Worm (Caenorhabditis elegans): ENCODE data around the gene F07C3.16.
A peak's percentile ranks its signal among the peaks of the same experiment; 100 is the strongest.

The F07C3.16 gene

DNA sequence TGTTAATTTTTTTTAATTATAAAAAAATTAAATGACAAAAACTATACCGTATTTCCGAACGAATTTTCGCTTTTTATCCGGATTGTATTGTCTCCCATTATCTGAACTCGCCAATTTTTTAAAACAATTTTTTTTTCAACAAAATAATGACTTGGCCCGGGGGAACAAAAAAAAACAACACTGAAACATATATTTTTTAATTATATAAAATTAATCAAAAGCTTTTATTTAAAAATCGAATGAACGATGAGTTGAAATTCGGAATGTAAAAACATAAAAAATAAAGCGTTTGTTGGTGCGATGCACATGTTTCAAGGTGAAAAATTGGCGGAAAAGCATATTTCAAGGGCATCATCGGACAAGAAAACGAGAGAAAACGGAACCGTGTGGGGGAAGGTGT is 43.8 kb downstream of the F07C3.16 start, which contains the start of gene mdt-27:
Gene mdt-27 (minus strand): TSS at position 101 of the 400 bp plus-strand sequence.
- no peak for TF ChIP-seq flt-1 (GFP tag; IDR thresholded peaks at IDR 0.05)
- no peak for TF ChIP-seq T22C8.4 (GFP tag; IDR thresholded peaks at IDR 0.05)
- TF ChIP-seq ref-1 (GFP tag; conservative IDR thresholded peaks at IDR 0.05) = no peak
- TF ChIP-seq med-1 (GFP tag; optimal IDR thresholded peaks at IDR 0.05; ENCODE audit: insufficient read depth) = no peak
- no peak for TF ChIP-seq ztf-23 (GFP tag; IDR thresholded peaks at IDR 0.05)
- no peak for TF ChIP-seq tab-1 (GFP tag; IDR thresholded peaks at IDR 0.05)
- no peak for TF ChIP-seq cog-1 (tag; optimal IDR thresholded peaks at IDR 0.05)
- no peak for TF ChIP-seq klf-2 (GFP tag; conservative IDR thresholded peaks at IDR 0.05)
- no peak for TF ChIP-seq ztf-29 (GFP tag; IDR thresholded peaks at IDR 0.05)

DNA sequence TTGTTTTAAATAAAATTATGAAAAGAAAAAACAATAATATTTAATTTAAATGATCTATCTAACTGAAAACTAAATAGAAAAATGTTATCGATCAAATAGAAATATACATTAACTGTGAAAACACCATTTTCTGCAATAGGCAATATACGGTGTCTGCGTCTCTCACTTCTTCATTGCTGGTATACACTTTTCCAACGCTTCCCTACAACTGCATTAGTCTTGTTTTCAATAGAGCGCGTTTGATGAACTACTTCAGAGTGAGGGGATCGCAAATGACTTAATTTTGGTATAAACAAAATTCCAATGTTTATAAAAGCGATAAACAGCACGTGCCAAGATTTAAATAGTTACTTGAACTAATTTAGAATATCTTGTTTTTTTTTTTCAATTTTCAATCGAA is 44.9 kb downstream of the F07C3.16 start:
- no peak for TF ChIP-seq med-1 (GFP tag; optimal IDR thresholded peaks at IDR 0.05; ENCODE audit: insufficient read depth)
- TF ChIP-seq cog-1 (tag; optimal IDR thresholded peaks at IDR 0.05) = peak; percentile 58
- TF ChIP-seq T22C8.4 (GFP tag; IDR thresholded peaks at IDR 0.05) = no peak
- no peak for TF ChIP-seq flt-1 (GFP tag; IDR thresholded peaks at IDR 0.05)
- TF ChIP-seq ztf-29 (GFP tag; IDR thresholded peaks at IDR 0.05) = no peak
- TF ChIP-seq tab-1 (GFP tag; IDR thresholded peaks at IDR 0.05) = no peak

DNA sequence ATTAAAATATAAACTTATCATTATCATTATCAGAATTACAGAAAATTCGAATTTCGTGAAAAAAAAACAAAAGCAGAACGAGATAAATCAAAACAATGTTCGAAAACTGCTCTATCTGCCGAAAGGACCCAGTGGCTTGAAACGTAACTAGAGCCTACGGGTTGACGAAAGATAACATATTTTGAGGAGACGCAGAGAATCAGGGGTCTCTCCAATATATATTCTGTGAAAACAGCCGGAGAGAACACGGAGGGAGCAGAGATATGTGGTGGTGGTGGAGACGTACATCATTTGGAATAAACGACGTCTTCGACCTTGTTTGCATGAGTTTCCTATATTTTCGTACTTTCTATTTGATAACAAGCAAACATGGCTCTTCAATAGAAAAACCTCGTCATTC is 48.5 kb downstream of the F07C3.16 start:
- TF ChIP-seq tab-1 (GFP tag; IDR thresholded peaks at IDR 0.05) (no peak), flt-1 (GFP tag; IDR thresholded peaks at IDR 0.05) (no peak), ztf-23 (GFP tag; IDR thresholded peaks at IDR 0.05) (no peak), ref-1 (GFP tag; conservative IDR thresholded peaks at IDR 0.05) (no peak), med-1 (GFP tag; optimal IDR thresholded peaks at IDR 0.05; ENCODE audit: insufficient read depth) (no peak), klf-2 (GFP tag; conservative IDR thresholded peaks at IDR 0.05) (no peak), cog-1 (tag; optimal IDR thresholded peaks at IDR 0.05) (no peak), ztf-29 (GFP tag; IDR thresholded peaks at IDR 0.05) (no peak), T22C8.4 (GFP tag; IDR thresholded peaks at IDR 0.05) (no peak)

DNA sequence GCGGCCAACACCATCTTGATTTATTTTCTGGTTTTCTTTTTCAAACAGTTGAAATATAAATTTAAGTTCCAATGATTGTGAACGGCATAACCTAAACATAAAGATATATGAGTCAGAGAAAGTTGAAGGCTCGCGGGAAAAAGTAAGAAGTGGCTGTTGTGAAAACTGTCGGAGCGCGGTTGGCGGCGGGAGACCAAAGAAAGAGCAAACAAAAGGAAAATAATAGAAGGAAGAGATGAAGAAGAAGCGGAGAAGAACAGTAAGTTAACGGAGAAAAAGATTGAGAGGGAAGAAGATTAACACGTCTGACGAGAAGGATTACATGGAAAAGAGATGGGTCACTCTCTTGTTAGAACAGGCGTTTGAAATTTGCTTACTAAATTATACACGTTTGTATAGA is 50.0 kb downstream of the F07C3.16 start, which contains the start of gene inx-10:
Gene inx-10 (minus strand): TSS at position 101 of the 400 bp plus-strand sequence.
- TF ChIP-seq cog-1 (tag; optimal IDR thresholded peaks at IDR 0.05) (no peak), tab-1 (GFP tag; IDR thresholded peaks at IDR 0.05) (no peak), T22C8.4 (GFP tag; IDR thresholded peaks at IDR 0.05) (no peak), flt-1 (GFP tag; IDR thresholded peaks at IDR 0.05) (no peak)

Data from whole organism, midembryonic.